Worm (Caenorhabditis elegans) whole organism, L4 larva: ENCODE data around the gene W05H7.1.

ENCODE experiments used
- F10B5.3 ChIP-seq: sonication (generic microtip); optimal IDR thresholded peaks from 2 replicates; lab custom pipeline; 2016; ENCODE audit warnings: mild to moderate bottlenecking, missing genetic modification characterization, missing compliant biosample characterization
- F37D6.2 ChIP-seq: sonication (generic microtip); optimal IDR thresholded peaks from 2 replicates; lab custom pipeline; 2016; ENCODE audit warnings: mild to moderate bottlenecking, missing genetic modification characterization, missing compliant biosample characterization
- F49E8.2 ChIP-seq: sonication (generic microtip); optimal IDR thresholded peaks from 2 replicates; lab custom pipeline; 2016; ENCODE audit warnings: missing compliant biosample characterization, mild to moderate bottlenecking, missing genetic modification characterization, borderline replicate concordance
- R02D3.7 ChIP-seq: fragments of 150-350 bp; sonication (generic microtip); optimal IDR thresholded peaks from 3 replicates; lab custom pipeline; 2014; ENCODE audit warnings: missing biosample characterization, missing genetic modification characterization
- T26A8.4 ChIP-seq: fragments of 200-800 bp; sonication (Bioruptor generic); IDR thresholded peaks from 2 replicates; pipeline ENCODE4 v1.3.6; 2022; ENCODE audit warnings: missing genetic modification characterization, missing compliant biosample characterization
- aha-1 ChIP-seq: fragments of 150-350 bp; peaks from one replicate; lab custom pipeline; 2014; ENCODE audit warnings: missing biosample characterization, missing genetic modification characterization
- ceh-20 ChIP-seq: fragments of 200-800 bp; sonication (Bioruptor generic); IDR thresholded peaks from 2 replicates; pipeline ENCODE4 v1.3.6; 2022; ENCODE audit warnings: missing genetic modification reagents, missing genetic modification characterization, missing compliant biosample characterization
- ceh-44 ChIP-seq: fragments of 200-800 bp; sonication (Bioruptor generic); IDR thresholded peaks from 2 replicates; pipeline ENCODE4 v1.3.6; 2022; ENCODE audit warnings: missing genetic modification reagents, missing genetic modification characterization, missing compliant biosample characterization
- ces-1 ChIP-seq: fragments of 150-350 bp; sonication (generic microtip); optimal IDR thresholded peaks from 4 replicates; lab custom pipeline; 2014; ENCODE audit warnings: missing biosample characterization, missing genetic modification reagents, missing genetic modification characterization
- cey-2 ChIP-seq: sonication (generic microtip); optimal IDR thresholded peaks from 3 replicates; lab custom pipeline; 2017; ENCODE audit warnings: missing genetic modification characterization, mild to moderate bottlenecking, missing compliant biosample characterization, antibody characterized with exemption, borderline replicate concordance; ENCODE audit not compliant: insufficient read depth
- ctbp-1 ChIP-seq: fragments of 200-800 bp; sonication (Bioruptor generic); IDR thresholded peaks from 2 replicates; pipeline ENCODE4 v1.3.6; 2022; ENCODE audit warnings: missing genetic modification reagents, missing genetic modification characterization, missing compliant biosample characterization
- daf-12 ChIP-seq: fragments of 150-350 bp; optimal IDR thresholded peaks from 2 replicates; lab custom pipeline; 2014; ENCODE audit warnings: missing biosample characterization, missing genetic modification reagents, missing genetic modification characterization
- daf-16 ChIP-seq, 3 experiments: sonication (generic microtip); optimal IDR thresholded peaks; 2 replicates each; lab custom pipeline; 2016 to 2017; ENCODE audit warnings: missing genetic modification characterization in 3 of 3, missing genetic modification reagents in 3 of 3, mild to moderate bottlenecking in 2 of 3, missing compliant biosample characterization in 2 of 3, missing biosample characterization in 1 of 3, moderate library complexity in 1 of 3
- dmd-6 ChIP-seq: fragments of 200-800 bp; sonication (Bioruptor generic); IDR thresholded peaks from 2 replicates; pipeline ENCODE4 v1.3.6; 2022; ENCODE audit warnings: missing genetic modification reagents, missing genetic modification characterization, missing compliant biosample characterization
- dpl-1 ChIP-seq: fragments of 150-350 bp; optimal IDR thresholded peaks from 2 replicates; lab custom pipeline; 2014; ENCODE audit warnings: missing biosample characterization, missing genetic modification reagents, missing genetic modification characterization
- duxl-1 ChIP-seq: sonication (generic microtip); optimal IDR thresholded peaks from 2 replicates; lab custom pipeline; 2016; ENCODE audit warnings: mild to moderate bottlenecking, missing genetic modification characterization, moderate library complexity, missing compliant biosample characterization; ENCODE audit not compliant: poor library complexity
- dve-1 ChIP-seq: sonication (generic microtip); optimal IDR thresholded peaks from 2 replicates; lab custom pipeline; 2017; ENCODE audit warnings: antibody characterized with exemption, mild to moderate bottlenecking, missing genetic modification characterization, missing compliant biosample characterization; ENCODE audit not compliant: insufficient read depth
- egl-27 ChIP-seq: sonication (generic microtip); optimal IDR thresholded peaks from 3 replicates; lab custom pipeline; 2017; ENCODE audit warnings: missing biosample characterization, missing genetic modification reagents, missing genetic modification characterization
- fkh-10 ChIP-seq: fragments of 150-350 bp; optimal IDR thresholded peaks from 2 replicates; lab custom pipeline; 2014; ENCODE audit warnings: missing biosample characterization, missing genetic modification reagents, missing genetic modification characterization
- hlh-11 ChIP-seq: fragments of 200-800 bp; sonication (Bioruptor generic); optimal IDR thresholded peaks from 2 replicates; lab custom pipeline; 2018; ENCODE audit warnings: mild to moderate bottlenecking, missing genetic modification characterization, missing compliant biosample characterization
- hlh-30 ChIP-seq: sonication (generic microtip); optimal IDR thresholded peaks from 2 replicates; lab custom pipeline; 2017; ENCODE audit warnings: antibody characterized with exemption, mild to moderate bottlenecking, missing genetic modification characterization, missing compliant biosample characterization; ENCODE audit not compliant: insufficient read depth
- jun-1 ChIP-seq: fragments of 150-350 bp; optimal IDR thresholded peaks from 2 replicates; lab custom pipeline; 2014; ENCODE audit warnings: missing biosample characterization, missing genetic modification reagents, missing genetic modification characterization
- lim-7 ChIP-seq: fragments of 200-800 bp; sonication (Bioruptor generic); IDR thresholded peaks from 2 replicates; pipeline ENCODE4 v1.3.6; 2022; ENCODE audit warnings: missing genetic modification characterization, missing compliant biosample characterization
- madf-9 ChIP-seq: fragments of 200-800 bp; sonication (Bioruptor generic); conservative IDR thresholded peaks from 2 replicates; pipeline ENCODE4 v1.3.6; 2022; ENCODE audit warnings: missing genetic modification reagents, missing genetic modification characterization, missing compliant biosample characterization
- mdl-1 ChIP-seq, 2 experiments: fragments of 150-350 bp in 1 of 2; sonication (generic microtip) in 1 of 2; optimal IDR thresholded peaks; 2 replicates each; lab custom pipeline; 2014 to 2017; ENCODE audit warnings: missing biosample characterization in 2 of 2, missing genetic modification characterization in 2 of 2
- mes-2 ChIP-seq: sonication (generic microtip); optimal IDR thresholded peaks from 2 replicates; lab custom pipeline; 2016; ENCODE audit warnings: missing genotype, mild to moderate bottlenecking, missing genetic modification characterization, missing compliant biosample characterization; ENCODE audit not compliant: poor library complexity, severe bottlenecking
- mxl-2 ChIP-seq: fragments of 200-800 bp; sonication (Bioruptor generic); conservative IDR thresholded peaks from 2 replicates; pipeline ENCODE4 v1.3.6; 2022; ENCODE audit warnings: missing genetic modification reagents, missing genetic modification characterization, missing compliant biosample characterization
- nhr-11 ChIP-seq: fragments of 150-350 bp; optimal IDR thresholded peaks from 2 replicates; lab custom pipeline; 2014; ENCODE audit warnings: missing biosample characterization, missing genetic modification characterization
- nhr-25 ChIP-seq: sonication (generic microtip); optimal IDR thresholded peaks from 2 replicates; lab custom pipeline; 2017; ENCODE audit warnings: missing genetic modification characterization, mild to moderate bottlenecking, missing compliant biosample characterization, antibody characterized with exemption, moderate library complexity, borderline replicate concordance; ENCODE audit not compliant: insufficient read depth
- rbr-2 ChIP-seq: sonication (generic microtip); optimal IDR thresholded peaks from 2 replicates; lab custom pipeline; 2016; ENCODE audit warnings: missing genotype, missing genetic modification characterization, missing compliant biosample characterization
- tag-97 ChIP-seq: fragments of 200-800 bp; sonication (Bioruptor generic); IDR thresholded peaks from 2 replicates; pipeline ENCODE4 v1.3.6; 2022; ENCODE audit warnings: missing genetic modification characterization, missing compliant biosample characterization
- tra-1 ChIP-seq: fragments of 200-800 bp; sonication (Bioruptor generic); IDR thresholded peaks from 2 replicates; pipeline ENCODE4 v1.3.6; 2022; ENCODE audit warnings: missing genetic modification reagents, missing genetic modification characterization, missing compliant biosample characterization
- unc-39 ChIP-seq: sonication (generic microtip); optimal IDR thresholded peaks from 2 replicates; lab custom pipeline; 2017; ENCODE audit warnings: missing biosample characterization, missing genetic modification characterization
- unc-62 ChIP-seq, 3 experiments: fragments of 150-350 bp in 1 of 3; sonication (generic microtip); optimal IDR thresholded peaks in 2 of 3; peaks in 1 of 3; 1 replicate in 1 of 3; 2 replicates in 2 of 3; lab custom pipeline; 2014 to 2017; ENCODE audit warnings: missing biosample characterization in 3 of 3, missing genetic modification characterization in 3 of 3, missing genetic modification reagents in 3 of 3, missing genotype in 1 of 3

The W05H7.1 gene

DNA sequence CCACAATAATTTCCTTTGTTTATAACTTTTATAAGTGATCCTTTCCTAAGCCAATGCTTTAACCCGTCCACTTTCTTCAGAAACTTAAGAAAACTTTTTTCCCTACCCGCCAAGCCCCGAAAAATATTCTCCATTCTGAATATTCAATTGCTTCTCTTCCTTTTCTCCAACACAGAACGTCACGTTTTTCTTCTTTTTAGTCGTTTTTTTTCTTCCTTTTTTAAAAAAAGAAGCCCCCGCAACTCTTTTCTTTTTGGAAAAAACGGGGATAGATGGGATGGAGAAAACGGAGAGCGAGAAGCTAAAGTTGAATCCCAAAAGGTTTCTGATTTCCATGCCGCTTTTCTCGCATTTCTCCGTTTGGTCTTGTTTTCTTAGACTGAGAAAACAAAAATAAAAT lies 28.0 kb downstream of the W05H7.1 start:
- TF ChIP-seq dve-1 (no peak), hlh-30 (tag; lab: Kevin White, UChicago) (peak; percentile 17), mes-2 (no peak)

DNA sequence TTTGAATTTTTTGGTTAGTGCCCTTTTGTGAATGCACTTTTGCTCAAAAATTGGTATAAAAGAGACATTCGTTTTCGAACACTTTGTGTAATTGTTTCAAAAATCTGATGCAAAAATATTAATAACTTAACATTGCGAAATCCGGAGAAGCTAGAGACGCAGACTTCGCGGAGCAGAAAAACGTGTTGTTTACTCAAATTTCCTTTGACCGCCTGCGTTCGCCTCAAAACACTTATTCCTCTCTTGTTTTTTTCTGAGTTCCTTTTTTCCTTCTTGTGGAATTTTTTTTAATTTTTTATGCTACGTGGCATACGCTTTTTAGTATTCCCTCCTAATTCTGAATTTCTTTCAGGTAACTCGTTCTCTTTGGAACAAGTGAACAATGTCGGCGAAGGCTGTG lies 28.6 kb downstream of the W05H7.1 start, which contains the start of gene acly-1:
TSS of gene acly-1 (plus strand) at position 353 of the 400 bp plus-strand sequence.
- TF ChIP-seq rbr-2 (tag; lab: Kevin White, UChicago) (peak; percentile 33), F49E8.2 (no peak), unc-62 (GFP tag; optimal IDR thresholded peaks at IDR 0.05 in 1 of 2; lab: Kevin White, UChicago) (peak in 1 of 2 experiments; percentile 58), unc-62 (tag; optimal IDR thresholded peaks at IDR 0.05; lab: Kevin White, UChicago) (no peak), egl-27 (tag; lab: Kevin White, UChicago) (no peak), mdl-1 (tag; optimal IDR thresholded peaks at IDR 0.05; lab: Kevin White, UChicago) (peak in 1 of 2 experiments; percentile 55), T26A8.4 (GFP tag; lab: Robert Waterston, UW) (no peak), aha-1 (tag; lab: Kevin White, UChicago) (peak; percentile 83), dmd-6 (GFP tag; lab: Robert Waterston, UW) (no peak), ceh-44 (GFP tag; lab: Robert Waterston, UW) (no peak), F37D6.2 (tag; lab: Kevin White, UChicago) (no peak), daf-16 (GFP tag; optimal IDR thresholded peaks at IDR 0.05; lab: Kevin White, UChicago) (no peak), daf-16 (tag; optimal IDR thresholded peaks at IDR 0.05; lab: Kevin White, UChicago) (peak; percentile 67)

DNA sequence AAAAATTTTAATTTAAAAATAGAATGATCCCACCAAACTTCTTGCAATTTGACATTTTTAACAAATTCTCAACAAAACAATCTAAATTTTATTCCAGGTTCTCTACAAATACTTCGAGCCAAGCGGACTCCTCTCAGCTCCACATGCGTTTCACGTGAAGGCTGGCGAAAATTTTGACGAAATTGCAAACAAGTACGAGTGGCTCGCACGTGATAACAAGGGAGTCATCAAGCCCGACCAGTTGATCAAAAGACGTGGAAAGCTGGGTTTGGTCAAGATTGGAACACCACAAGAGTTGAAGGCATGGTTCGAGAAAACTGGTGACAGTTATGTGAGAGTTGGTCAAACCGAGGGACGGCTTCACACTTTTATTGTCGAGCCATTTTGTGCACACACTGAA lies 29.1 kb downstream of the W05H7.1 start:
- no peak for TF ChIP-seq rbr-2 (tag; lab: Kevin White, UChicago)
- TF ChIP-seq tag-97: no peak
- TF ChIP-seq nhr-25 (tag; lab: Kevin White, UChicago): no peak
- TF ChIP-seq dpl-1 (GFP tag; lab: Kevin White, UChicago): no peak
- TF ChIP-seq tra-1 (GFP tag; lab: Robert Waterston, UW): no peak
- peak; percentile 71 for TF ChIP-seq hlh-30 (tag; lab: Kevin White, UChicago)
- no peak for TF ChIP-seq nhr-11 (tag; lab: Kevin White, UChicago)
- no peak for TF ChIP-seq ces-1
- TF ChIP-seq dmd-6 (GFP tag; lab: Robert Waterston, UW): peak; percentile 45; the same call in 1 of the 2 replicates
- TF ChIP-seq fkh-10 (GFP tag; lab: Kevin White, UChicago): no peak
- no peak for TF ChIP-seq F10B5.3 (tag; lab: Kevin White, UChicago)
- no peak for TF ChIP-seq unc-39 (tag; lab: Kevin White, UChicago)
- TF ChIP-seq daf-12: no peak
- no peak for TF ChIP-seq ceh-20 (GFP tag; lab: Robert Waterston, UW)
- peak; percentile 36 for TF ChIP-seq aha-1 (tag; lab: Kevin White, UChicago)
- no peak for TF ChIP-seq ctbp-1
- no peak for TF ChIP-seq daf-16 (GFP tag; optimal IDR thresholded peaks at IDR 0.05; lab: Kevin White, UChicago)
- TF ChIP-seq daf-16 (tag; optimal IDR thresholded peaks at IDR 0.05; lab: Kevin White, UChicago): peak; percentile 40
- peak; percentile 97 for TF ChIP-seq mxl-2 (GFP tag; lab: Robert Waterston, UW)
- TF ChIP-seq F37D6.2 (tag; lab: Kevin White, UChicago): no peak
- TF ChIP-seq unc-62 (GFP tag; optimal IDR thresholded peaks at IDR 0.05 in 1 of 2; lab: Kevin White, UChicago): peak in 1 of 2 experiments; percentile 70
- TF ChIP-seq unc-62 (tag; optimal IDR thresholded peaks at IDR 0.05; lab: Kevin White, UChicago): no peak
- TF ChIP-seq R02D3.7: no peak
- no peak for TF ChIP-seq duxl-1 (tag; lab: Kevin White, UChicago)
- TF ChIP-seq madf-9 (GFP tag; lab: Robert Waterston, UW): no peak
- peak; percentile 25 for TF ChIP-seq hlh-11
- no peak for TF ChIP-seq jun-1
- no peak for TF ChIP-seq cey-2 (tag; lab: Kevin White, UChicago)
- no peak for TF ChIP-seq lim-7 (GFP tag; lab: Robert Waterston, UW)
